Worm (Caenorhabditis elegans): ENCODE results near the gene hda-5.

The hda-5 gene

DNA sequence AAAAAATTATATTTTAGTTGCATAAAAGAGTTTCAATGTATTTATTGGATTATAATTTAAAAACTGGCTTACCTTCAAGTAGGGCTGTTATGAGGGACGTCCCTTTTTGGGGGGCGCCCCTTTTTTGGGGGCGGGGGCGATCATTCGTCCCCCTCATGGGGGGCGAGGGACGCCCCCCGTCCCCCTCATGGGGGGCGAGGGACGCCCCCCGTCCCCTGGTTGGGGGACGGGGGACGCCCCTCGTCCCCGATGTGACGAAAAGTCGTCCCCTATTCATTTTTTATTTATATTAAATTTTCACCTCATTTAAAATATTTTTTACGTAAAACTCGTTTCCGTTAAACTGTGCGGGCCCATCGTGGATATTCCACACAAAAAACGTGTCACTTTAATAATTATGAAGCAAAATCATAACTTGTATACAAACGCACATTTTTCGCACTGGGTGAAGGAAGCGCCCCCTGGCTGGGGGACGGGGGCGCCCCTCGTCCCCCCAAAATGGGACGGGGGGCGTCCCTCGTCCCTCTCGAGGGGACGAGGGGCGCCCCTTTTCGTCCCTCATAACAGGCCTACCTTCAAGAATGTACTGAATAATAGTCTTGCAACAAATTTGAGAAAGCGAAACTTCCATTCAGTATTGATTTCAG lies 33.2 kb upstream of the hda-5 start:
- TF ChIP-seq nhr-237 (tag; optimal IDR thresholded peaks at IDR 0.05) (no peak), lsy-12 (tag; optimal IDR thresholded peaks at IDR 0.05) (no peak), elt-3 (tag; optimal IDR thresholded peaks at IDR 0.05) (no peak), aly-2 (tag; optimal IDR thresholded peaks at IDR 0.05) (no peak), eor-1 (tag; optimal IDR thresholded peaks at IDR 0.05) (no peak), nhr-43 (tag; optimal IDR thresholded peaks at IDR 0.05; ENCODE audit: poor library complexity, severe bottlenecking) (no peak), nhr-28 (tag; optimal IDR thresholded peaks at IDR 0.05) (no peak), unc-39 (tag; optimal IDR thresholded peaks at IDR 0.05) (no peak), nhr-23 (tag; optimal IDR thresholded peaks at IDR 0.05) (no peak), snpc-4 (tag; optimal IDR thresholded peaks at IDR 0.05) (no peak), fos-1 (tag; optimal IDR thresholded peaks at IDR 0.05) (no peak), sea-2 (GFP tag; optimal IDR thresholded peaks at IDR 0.05) (no peak), lin-15B (tag; optimal IDR thresholded peaks at IDR 0.05) (no peak), ceh-16 (tag; optimal IDR thresholded peaks at IDR 0.05) (no peak), nhr-25 (tag; optimal IDR thresholded peaks at IDR 0.05) (no peak)

DNA sequence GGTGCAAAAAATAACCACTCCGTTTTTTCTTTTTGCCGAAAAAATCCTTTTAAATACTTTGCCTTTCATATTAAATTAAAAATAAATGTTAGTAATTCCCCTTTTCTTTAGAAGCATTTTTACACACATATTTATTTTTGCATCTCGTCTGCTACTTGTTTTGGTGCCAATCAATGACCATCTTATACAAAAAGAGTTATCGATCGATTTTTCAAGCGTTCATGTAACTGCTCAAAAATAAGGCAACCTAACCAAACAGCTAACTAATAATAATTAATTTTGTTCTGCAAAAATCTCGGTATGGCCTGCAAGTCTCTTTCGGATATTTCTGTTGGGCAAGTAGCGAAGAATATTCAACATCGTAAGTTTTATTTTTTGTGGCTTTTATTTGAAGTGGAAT lies 32.4 kb upstream of the hda-5 start, which contains the start of gene F44E5.2:
Gene F44E5.2, plus strand, starts transcription at position 301 of the 400 bp plus-strand sequence.
- TF ChIP-seq pqm-1 (tag; optimal IDR thresholded peaks at IDR 0.05) (no peak), unc-62 (GFP tag; optimal IDR thresholded peaks at IDR 0.05) (no peak), ceh-28 (tag; optimal IDR thresholded peaks at IDR 0.05) (no peak), eor-1 (tag; optimal IDR thresholded peaks at IDR 0.05) (no peak), lin-39 (tag; optimal IDR thresholded peaks at IDR 0.05) (no peak), fkh-10 (GFP tag; optimal IDR thresholded peaks at IDR 0.05) (no peak), fos-1 (tag; optimal IDR thresholded peaks at IDR 0.05) (no peak), egl-5 (tag; optimal IDR thresholded peaks at IDR 0.05) (no peak)

DNA sequence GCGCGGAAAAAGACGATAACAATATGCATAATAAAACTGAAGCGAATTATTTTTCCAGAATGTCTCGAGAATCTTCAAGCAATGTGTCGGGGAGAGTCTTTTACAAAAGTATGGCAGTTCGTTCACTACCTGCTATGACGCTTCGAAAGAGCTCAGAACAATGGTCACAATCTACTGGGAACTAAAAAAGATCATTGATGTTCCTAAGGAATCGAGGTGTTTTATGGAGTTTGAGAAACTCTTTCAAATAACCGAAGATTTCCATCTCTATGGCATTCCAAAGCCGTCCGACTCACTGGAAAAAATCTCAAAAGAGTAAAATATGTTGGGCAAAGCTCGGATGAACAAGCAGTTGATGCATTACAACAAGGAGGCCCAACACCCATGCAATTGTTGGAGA lies 26.5 kb upstream of the hda-5 start, which contains the start of gene F44E5.15:
Gene F44E5.15, plus strand, starts transcription at position 301 of the 400 bp plus-strand sequence.
- TF ChIP-seq nhr-43 (tag; optimal IDR thresholded peaks at IDR 0.05; ENCODE audit: poor library complexity, severe bottlenecking) (no peak), lin-39 (tag; optimal IDR thresholded peaks at IDR 0.05) (no peak), tbx-2 (tag; optimal IDR thresholded peaks at IDR 0.05) (no peak), skn-1 (tag; optimal IDR thresholded peaks at IDR 0.05) (no peak), nhr-12 (tag; optimal IDR thresholded peaks at IDR 0.05) (no peak), hmg-11 (tag; optimal IDR thresholded peaks at IDR 0.05) (no peak), ztf-4 (tag; optimal IDR thresholded peaks at IDR 0.05) (no peak), ceh-9 (tag; optimal IDR thresholded peaks at IDR 0.05) (no peak), egl-27 (tag; optimal IDR thresholded peaks at IDR 0.05) (no peak), ama-1 (optimal IDR thresholded peaks at IDR 0.05) (no peak), mml-1 (tag; optimal IDR thresholded peaks at IDR 0.05) (no peak), eor-1 (tag; optimal IDR thresholded peaks at IDR 0.05) (no peak), ZK546.5 (tag; optimal IDR thresholded peaks at IDR 0.05) (no peak), sea-2 (GFP tag; optimal IDR thresholded peaks at IDR 0.05) (no peak), elt-3 (tag; optimal IDR thresholded peaks at IDR 0.05) (no peak), nhr-23 (tag; optimal IDR thresholded peaks at IDR 0.05) (no peak), pqm-1 (tag; optimal IDR thresholded peaks at IDR 0.05) (no peak), nhr-11 (tag; optimal IDR thresholded peaks at IDR 0.05) (no peak)

DNA sequence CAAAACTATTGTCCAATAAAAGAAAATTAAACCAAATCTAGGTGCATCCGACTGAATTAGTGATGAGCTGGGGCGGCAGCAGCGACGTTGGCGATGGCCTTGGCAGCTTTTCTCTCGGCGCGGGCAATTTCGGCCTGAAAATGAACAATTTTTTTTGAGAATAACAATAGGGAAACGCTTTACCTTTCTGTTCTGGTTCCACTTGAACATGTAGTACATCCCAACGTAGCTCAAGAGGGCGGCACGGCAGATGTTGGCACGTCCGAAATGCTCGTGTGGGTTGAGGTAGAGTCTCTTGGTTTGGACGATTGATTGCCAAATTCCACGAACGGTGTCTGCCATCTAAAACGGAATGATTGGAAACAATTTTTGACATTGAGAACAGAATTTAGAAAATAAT lies 24.6 kb upstream of the hda-5 start, which contains the start of gene F44E5.1:
Gene F44E5.1, minus strand, starts transcription at position 342 of the 400 bp plus-strand sequence.
- no peak for TF ChIP-seq elt-1 (tag; optimal IDR thresholded peaks at IDR 0.05)
- TF ChIP-seq hmg-11 (tag; optimal IDR thresholded peaks at IDR 0.05): no peak
- no peak for TF ChIP-seq R02D3.7 (tag; optimal IDR thresholded peaks at IDR 0.05)
- TF ChIP-seq nhr-11 (tag; optimal IDR thresholded peaks at IDR 0.05): no peak
- TF ChIP-seq fos-1 (tag; optimal IDR thresholded peaks at IDR 0.05): no peak
- no peak for TF ChIP-seq nhr-67 (tag; optimal IDR thresholded peaks at IDR 0.05)
- no peak for TF ChIP-seq ceh-16 (tag; optimal IDR thresholded peaks at IDR 0.05)
- no peak for TF ChIP-seq nhr-12 (tag; optimal IDR thresholded peaks at IDR 0.05)
- no peak for TF ChIP-seq nhr-23 (tag; optimal IDR thresholded peaks at IDR 0.05)
- no peak for TF ChIP-seq ama-1 (optimal IDR thresholded peaks at IDR 0.05)
